Worm (Caenorhabditis elegans) whole organism, late embryonic: ENCODE data around the gene pfd-2.

Source experiments
- ama-1 ChIP-seq: fragments of 150-350 bp; optimal IDR thresholded peaks from 2 replicates; lab custom pipeline; 2014
- ceh-14 ChIP-seq: sonication (generic microtip); optimal IDR thresholded peaks from 2 replicates; lab custom pipeline; 2016; ENCODE audit warnings: missing genotype, missing genetic modification characterization, missing compliant biosample characterization
- lin-11 ChIP-seq: fragments of 200-800 bp; sonication (Bioruptor generic); optimal IDR thresholded peaks from 2 replicates; lab custom pipeline; 2018; ENCODE audit warnings: mild to moderate bottlenecking, missing genetic modification characterization, missing compliant biosample characterization
- nhr-232 ChIP-seq: sonication (generic microtip); optimal IDR thresholded peaks from 2 replicates; lab custom pipeline; 2016; ENCODE audit warnings: missing genetic modification characterization, missing compliant biosample characterization
- pqm-1 ChIP-seq: sonication (generic microtip); optimal IDR thresholded peaks from 2 replicates; lab custom pipeline; 2016; ENCODE audit warnings: missing genetic modification characterization, missing compliant biosample characterization
- unc-42 ChIP-seq: sonication (generic microtip); optimal IDR thresholded peaks from 2 replicates; lab custom pipeline; 2016; ENCODE audit warnings: missing genotype, missing genetic modification characterization, missing compliant biosample characterization

DNA sequence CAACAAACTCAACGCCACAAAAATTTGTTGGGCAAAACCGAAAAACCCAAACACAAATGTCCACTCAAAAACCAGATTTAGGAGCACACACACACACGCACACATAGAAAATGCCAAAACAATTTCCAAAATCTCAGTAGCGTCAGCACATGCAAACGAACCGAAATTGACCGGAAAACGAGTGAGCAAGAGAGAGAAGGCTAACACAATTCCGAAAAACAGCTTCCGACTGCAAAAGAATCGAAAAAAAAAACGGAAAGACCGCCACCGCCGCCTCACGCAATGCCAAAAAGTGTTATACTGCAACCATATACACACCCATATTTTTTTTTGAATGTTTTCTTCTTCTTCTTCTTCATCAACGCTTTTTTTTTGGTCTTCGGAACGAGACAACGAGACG, 34.7 kb upstream of the pfd-2 start:
- TF ChIP-seq ama-1 (lab: Kevin White, UChicago) (no peak), ceh-14 (no peak), lin-11 (tag; lab: Kevin White, UChicago) (no peak), pqm-1 (tag; lab: Kevin White, UChicago) (no peak), nhr-232 (tag; lab: Kevin White, UChicago) (no peak), unc-42 (tag; lab: Kevin White, UChicago) (peak; percentile 79)
